Worm (Caenorhabditis elegans) whole organism, early embryonic: ENCODE results near the gene fkh-9.

Source experiments
- B0310.2 ChIP-seq: sonication (generic microtip); optimal IDR thresholded peaks from 2 replicates; lab custom pipeline; 2016; ENCODE audit warnings: mild to moderate bottlenecking, missing genetic modification characterization, missing compliant biosample characterization
- F13C5.2 ChIP-seq: sonication (generic microtip); optimal IDR thresholded peaks from 2 replicates; lab custom pipeline; 2017; ENCODE audit warnings: mild to moderate bottlenecking, missing genetic modification characterization, inconsistent platforms, missing compliant biosample characterization
- aly-1 ChIP-seq: sonication (generic microtip); optimal IDR thresholded peaks from 2 replicates; lab custom pipeline; 2016; ENCODE audit warnings: missing genetic modification characterization, missing compliant biosample characterization
- ama-1 ChIP-seq: fragments of 150-350 bp; optimal IDR thresholded peaks from 2 replicates; lab custom pipeline; 2014
- ceh-13 ChIP-seq: fragments of 200-800 bp; sonication (Bioruptor generic); optimal IDR thresholded peaks from 2 replicates; lab custom pipeline; 2018; ENCODE audit warnings: mild to moderate bottlenecking, missing genetic modification characterization, missing compliant biosample characterization
- ceh-36 ChIP-seq: sonication (generic microtip); optimal IDR thresholded peaks from 2 replicates; lab custom pipeline; 2016; ENCODE audit warnings: missing genetic modification characterization, inconsistent platforms, missing compliant biosample characterization
- ets-7 ChIP-seq: sonication (generic microtip); optimal IDR thresholded peaks from 2 replicates; lab custom pipeline; 2016; ENCODE audit warnings: missing genotype, missing genetic modification characterization, missing compliant biosample characterization
- flt-1 ChIP-seq: fragments of 200-800 bp; sonication (Bioruptor generic); IDR thresholded peaks from 2 replicates; pipeline ENCODE4 v1.3.6; 2022; ENCODE audit warnings: missing genetic modification characterization, missing compliant biosample characterization
- hmbx-1 ChIP-seq: sonication (generic microtip); optimal IDR thresholded peaks from 2 replicates; lab custom pipeline; 2016; ENCODE audit warnings: mild to moderate bottlenecking, missing genetic modification characterization, missing compliant biosample characterization
- hmg-4 ChIP-seq: fragments of 200-800 bp; sonication (Bioruptor generic); optimal IDR thresholded peaks from 2 replicates; lab custom pipeline; 2018; ENCODE audit warnings: mild to moderate bottlenecking, missing genetic modification characterization, missing compliant biosample characterization
- hnd-1 ChIP-seq: sonication (generic microtip); optimal IDR thresholded peaks from 2 replicates; lab custom pipeline; 2016; ENCODE audit warnings: missing genetic modification characterization, missing compliant biosample characterization
- pes-1 ChIP-seq: fragments of 200-800 bp; sonication (Bioruptor generic); IDR thresholded peaks from 2 replicates; pipeline ENCODE4 v1.3.6; 2022; ENCODE audit warnings: missing genetic modification reagents, missing genetic modification characterization, missing compliant biosample characterization
- scrt-1 ChIP-seq: fragments of 200-800 bp; sonication (Bioruptor generic); IDR thresholded peaks from 2 replicates; pipeline ENCODE4 v1.3.6; 2022; ENCODE audit warnings: missing genetic modification characterization, missing compliant biosample characterization
- sea-1 ChIP-seq: fragments of 200-800 bp; sonication (Bioruptor generic); conservative IDR thresholded peaks from 2 replicates; pipeline ENCODE4 v1.3.6; 2022; ENCODE audit warnings: missing genetic modification characterization, missing compliant biosample characterization
- tbx-11 ChIP-seq: fragments of 200-800 bp; sonication (Bioruptor generic); IDR thresholded peaks from 2 replicates; pipeline ENCODE4 v1.3.6; 2022; ENCODE audit warnings: missing genetic modification characterization, missing compliant biosample characterization
- tbx-37 ChIP-seq: fragments of 200-800 bp; sonication (Bioruptor generic); conservative IDR thresholded peaks from 2 replicates; pipeline ENCODE4 v1.3.6; 2022; ENCODE audit warnings: missing genetic modification reagents, missing genetic modification characterization, missing compliant biosample characterization
- tra-4 ChIP-seq: sonication (generic microtip); optimal IDR thresholded peaks from 2 replicates; lab custom pipeline; 2017; ENCODE audit warnings: missing genetic modification characterization, missing compliant biosample characterization

fkh-9 gene

ce11 chrX:3791098-3791497 is 35.7 kb downstream of the fkh-9 start:
- no peak for TF ChIP-seq aly-1 (tag; lab: Kevin White, UChicago)
- no peak for TF ChIP-seq tbx-11 (GFP tag; lab: Robert Waterston, UW)
- no peak for TF ChIP-seq scrt-1 (GFP tag; lab: Robert Waterston, UW)
- no peak for TF ChIP-seq ets-7 (tag; lab: Kevin White, UChicago)
- no peak for TF ChIP-seq hnd-1 (tag; lab: Kevin White, UChicago)
- TF ChIP-seq ceh-36 (tag; lab: Kevin White, UChicago), result no peak
- no peak for TF ChIP-seq flt-1
- TF ChIP-seq hmg-4, result no peak

ce11 chrX:3788483-3788882 is 38.3 kb downstream of the fkh-9 start:
- no peak for TF ChIP-seq ceh-13 (GFP tag; lab: Kevin White, UChicago)
- TF ChIP-seq F13C5.2 (tag; lab: Kevin White, UChicago), result no peak
- no peak for TF ChIP-seq ama-1 (lab: Kevin White, UChicago)
- no peak for TF ChIP-seq ets-7 (tag; lab: Kevin White, UChicago)
- TF ChIP-seq tbx-11 (GFP tag; lab: Robert Waterston, UW), result no peak
- no peak for TF ChIP-seq tbx-37 (GFP tag; lab: Robert Waterston, UW)

ce11 chrX:3787431-3788076 is 39.2 kb downstream of the fkh-9 start, which contains the start of gene pmpl-1:
Gene pmpl-1, plus strand, starts transcription at chrX:3788026.
- peak; percentile 55 for TF ChIP-seq hmg-4
- no peak for TF ChIP-seq F13C5.2 (tag; lab: Kevin White, UChicago)

- TF ChIP-seq ceh-13 (GFP tag; lab: Kevin White, UChicago), result no peak
- TF ChIP-seq hnd-1 (tag; lab: Kevin White, UChicago), result no peak
- TF ChIP-seq B0310.2 (tag; lab: Kevin White, UChicago), result no peak
- no peak for TF ChIP-seq tbx-37 (GFP tag; lab: Robert Waterston, UW)
Observed at ce11 chrX:3785111-3785808, 41.5 kb downstream of the fkh-9 start.

- TF ChIP-seq ceh-36 (tag; lab: Kevin White, UChicago) (no peak), tra-4 (tag; lab: Kevin White, UChicago) (no peak), ceh-13 (GFP tag; lab: Kevin White, UChicago) (no peak), hmbx-1 (no peak), aly-1 (tag; lab: Kevin White, UChicago) (no peak), ama-1 (lab: Kevin White, UChicago) (no peak)
Observed at ce11 chrX:3783659-3784058, 43.1 kb downstream of the fkh-9 start.

ce11 chrX:3781040-3781439 is 45.7 kb downstream of the fkh-9 start, which contains the start of gene marg-1:
Gene marg-1, minus strand, starts transcription at chrX:3781140.
- TF ChIP-seq hnd-1 (tag; lab: Kevin White, UChicago), result no peak

- TF ChIP-seq tra-4 (tag; lab: Kevin White, UChicago) (no peak), sea-1 (GFP tag; lab: Robert Waterston, UW) (no peak), ets-7 (tag; lab: Kevin White, UChicago) (no peak), B0310.2 (tag; lab: Kevin White, UChicago) (no peak), F13C5.2 (tag; lab: Kevin White, UChicago) (no peak), ceh-36 (tag; lab: Kevin White, UChicago) (no peak), tbx-37 (GFP tag; lab: Robert Waterston, UW) (no peak), aly-1 (tag; lab: Kevin White, UChicago) (no peak), ama-1 (lab: Kevin White, UChicago) (no peak), hnd-1 (tag; lab: Kevin White, UChicago) (no peak), hmg-4 (no peak)
Observed at ce11 chrX:3773233-3773632, 53.5 kb downstream of the fkh-9 start.

- TF ChIP-seq ceh-13 (GFP tag; lab: Kevin White, UChicago) (no peak), pes-1 (GFP tag; lab: Robert Waterston, UW) (peak; percentile 16; the same call in 1 of the 2 replicates), aly-1 (tag; lab: Kevin White, UChicago) (no peak), F13C5.2 (tag; lab: Kevin White, UChicago) (peak; percentile 8), hnd-1 (tag; lab: Kevin White, UChicago) (no peak), tbx-11 (GFP tag; lab: Robert Waterston, UW) (no peak)
Observed at ce11 chrX:3772405-3772804, 54.4 kb downstream of the fkh-9 start, which contains the start of gene F47B7.2. Gene F47B7.2, plus strand, starts transcription at chrX:3772762.

ce11 chrX:3768717-3769116 is 58.0 kb downstream of the fkh-9 start, which contains the start of gene F47B7.5:
Gene F47B7.5, minus strand, starts transcription at chrX:3768817.
- TF ChIP-seq hmbx-1 (no peak), F13C5.2 (tag; lab: Kevin White, UChicago) (no peak), hnd-1 (tag; lab: Kevin White, UChicago) (no peak), tbx-37 (GFP tag; lab: Robert Waterston, UW) (no peak), scrt-1 (GFP tag; lab: Robert Waterston, UW) (no peak), pes-1 (GFP tag; lab: Robert Waterston, UW) (no peak), ceh-36 (tag; lab: Kevin White, UChicago) (no peak), ama-1 (lab: Kevin White, UChicago) (no peak), tra-4 (tag; lab: Kevin White, UChicago) (no peak), ceh-13 (GFP tag; lab: Kevin White, UChicago) (no peak), aly-1 (tag; lab: Kevin White, UChicago) (no peak), B0310.2 (tag; lab: Kevin White, UChicago) (no peak), flt-1 (no peak), tbx-11 (GFP tag; lab: Robert Waterston, UW) (no peak), ets-7 (tag; lab: Kevin White, UChicago) (no peak), sea-1 (GFP tag; lab: Robert Waterston, UW) (no peak), hmg-4 (no peak)
